Fruit fly (Drosophila melanogaster) whole organism, pupa: Measurements from ENCODE around the gene CG3337.

Experiments used
- CG14655 ChIP-seq: fragments of 200-800 bp; sonication (Bioruptor generic); optimal IDR thresholded peaks from 3 replicates; lab custom pipeline; 2017; ENCODE audit warnings: mild to moderate bottlenecking, missing biosample characterization, missing genetic modification reagents, missing genetic modification characterization
- CG15710 ChIP-seq: fragments of 200-800 bp; sonication (Bioruptor generic); optimal IDR thresholded peaks from 2 replicates; lab custom pipeline; 2018; ENCODE audit warnings: missing biosample characterization, mild to moderate bottlenecking, missing genetic modification characterization, moderate library complexity
- CG17806 ChIP-seq: fragments of 200-800 bp; sonication (Bioruptor generic); optimal IDR thresholded peaks from 2 replicates; lab custom pipeline; 2018; ENCODE audit warnings: missing biosample characterization, mild to moderate bottlenecking, missing genetic modification characterization, moderate library complexity
- CG32121 ChIP-seq: fragments of 200-800 bp; sonication (Bioruptor generic); IDR thresholded peaks from 2 replicates; pipeline ENCODE4 v1.3.6; 2022; ENCODE audit warnings: missing biosample characterization, missing genetic modification characterization
- CG34367 ChIP-seq: fragments of 200-800 bp; sonication (Bioruptor generic); optimal IDR thresholded peaks from 2 replicates; lab custom pipeline; 2018; ENCODE audit warnings: missing biosample characterization, mild to moderate bottlenecking, missing genetic modification characterization
- CG4496 ChIP-seq: fragments of 200-800 bp; sonication (Bioruptor generic); IDR thresholded peaks from 3 replicates; pipeline ENCODE4 v1.3.6; 2022; ENCODE audit warnings: missing biosample characterization, missing genetic modification characterization
- CG8159 ChIP-seq: fragments of 200-800 bp; sonication (Bioruptor generic); optimal IDR thresholded peaks from 3 replicates; lab custom pipeline; 2018; ENCODE audit warnings: missing biosample characterization, mild to moderate bottlenecking, missing genetic modification characterization, moderate library complexity
- CG8301 ChIP-seq: fragments of 200-800 bp; sonication (Bioruptor generic); optimal IDR thresholded peaks from 2 replicates; lab custom pipeline; 2018; ENCODE audit warnings: missing biosample characterization, mild to moderate bottlenecking, missing genetic modification characterization
- CG9948 ChIP-seq: fragments of 200-800 bp; sonication (Bioruptor generic); optimal IDR thresholded peaks from 2 replicates; lab custom pipeline; 2018; ENCODE audit warnings: missing biosample characterization, mild to moderate bottlenecking, missing genetic modification characterization, moderate library complexity
- EcR ChIP-seq: fragments of 200-800 bp; sonication (Bioruptor generic); optimal IDR thresholded peaks from 3 replicates; lab custom pipeline; 2019; ENCODE audit warnings: missing biosample characterization, missing genetic modification characterization, mild to moderate bottlenecking, moderate library complexity, missing genetic modification reagents
- Pif1A ChIP-seq: fragments of 200-800 bp; sonication (Bioruptor generic); optimal IDR thresholded peaks from 3 replicates; lab custom pipeline; 2016; ENCODE audit warnings: missing biosample characterization, missing genetic modification characterization
- gl ChIP-seq: fragments of 200-800 bp; sonication (Bioruptor generic); optimal IDR thresholded peaks from 2 replicates; lab custom pipeline; 2018; ENCODE audit warnings: missing biosample characterization, mild to moderate bottlenecking, missing genetic modification characterization

- TF ChIP-seq CG14655 (GFP tag; lab: Kevin White, UChicago) (no peak), EcR (no peak), CG15710 (tag; lab: Kevin White, UChicago) (no peak), CG34367 (tag; lab: Kevin White, UChicago) (no peak), CG8159 (no peak), CG8301 (no peak), gl (tag; lab: Kevin White, UChicago) (no peak), CG17806 (tag; lab: Kevin White, UChicago) (no peak), Pif1A (GFP tag; lab: Kevin White, UChicago) (no peak), CG9948 (no peak), CG4496 (GFP tag; lab: Robert Waterston, UW) (no peak), CG32121 (GFP tag; lab: Robert Waterston, UW) (no peak)
Measured at dm6 chr3R:21187394-21188392, 35.7 kb downstream of the CG3337 start.
